Fruit fly (Drosophila melanogaster): ENCODE results near the gene Mco3.

Gene Mco3

dm6 chr3R:25880971-25881809 lies 16.1 kb upstream of the Mco3 start, which contains the start of gene Tsp96F (continued):
- TF ChIP-seq wor (GFP tag; IDR thresholded peaks at IDR 0.05) (no peak), B-H2 (GFP tag; optimal IDR thresholded peaks at IDR 0.05) (no peak), Sry-δ (GFP tag; optimal IDR thresholded peaks at IDR 0.05) (peak; percentile 76), dati (GFP tag; IDR thresholded peaks at IDR 0.05) (no peak), CG18476 (GFP tag; optimal IDR thresholded peaks at IDR 0.05) (no peak), CG4730 (GFP tag; IDR thresholded peaks at IDR 0.05) (no peak), salm (tag; optimal IDR thresholded peaks at IDR 0.05) (no peak), CkIIα-i1 (GFP tag; IDR thresholded peaks at IDR 0.05) (no peak), vvl (GFP tag; IDR thresholded peaks at IDR 0.05) (peak; percentile 30; the same call in 1 of the 2 replicates), CG2116 (GFP tag; optimal IDR thresholded peaks at IDR 0.05) (peak; percentile 32), caup (GFP tag; optimal IDR thresholded peaks at IDR 0.05; ENCODE audit: severe bottlenecking) (no peak), Pdp1 (GFP tag; optimal IDR thresholded peaks at IDR 0.05) (peak in 1 of 2 experiments; percentile 97), sob (GFP tag; IDR thresholded peaks at IDR 0.05) (no peak), CG15269 (tag; optimal IDR thresholded peaks at IDR 0.05) (no peak), CG7963 (GFP tag; IDR thresholded peaks at IDR 0.05; ENCODE audit: partially characterized antibody) (0 out of 3 replicates have a peak, but pooled peaks have one; percentile 47), Aef1 (GFP tag; IDR thresholded peaks at IDR 0.05) (no peak), Hr3 (GFP tag; optimal IDR thresholded peaks at IDR 0.05) (no peak), HmgZ (tag; optimal IDR thresholded peaks at IDR 0.05) (peak; percentile 14), CG15479 (GFP tag; optimal IDR thresholded peaks at IDR 0.05) (no peak), cg (GFP tag; optimal IDR thresholded peaks at IDR 0.05) (peak; percentile 70), CG10147 (GFP tag; optimal IDR thresholded peaks at IDR 0.05) (no peak), Gsc (GFP tag; IDR thresholded peaks at IDR 0.05) (no peak), CG7271 (tag; optimal IDR thresholded peaks at IDR 0.05) (peak; percentile 31), CG2712 (tag; optimal IDR thresholded peaks at IDR 0.05) (peak; percentile 7), Poxn (GFP tag; IDR thresholded peaks at IDR 0.05) (no peak), so (GFP tag; IDR thresholded peaks at IDR 0.05) (peak; percentile 20; the same call in 1 of the 3 replicates), CTCF (GFP tag; optimal IDR thresholded peaks at IDR 0.05) (peak; percentile 48), CG12942 (GFP tag; optimal IDR thresholded peaks at IDR 0.05) (no peak), Neu2 (GFP tag; optimal IDR thresholded peaks at IDR 0.05; ENCODE audit: borderline replicate concordance) (no peak), CG9609 (GFP tag; optimal IDR thresholded peaks at IDR 0.05) (peak; percentile 7), CG7357 (GFP tag; IDR thresholded peaks at IDR 0.05) (no peak), CG14710 (tag; optimal IDR thresholded peaks at IDR 0.05) (peak; percentile 53), gro (GFP tag; optimal IDR thresholded peaks at IDR 0.05) (no peak), hb (GFP tag; IDR thresholded peaks at IDR 0.05; ENCODE audit: partially characterized antibody) (no peak), CG9797 (GFP tag; optimal IDR thresholded peaks at IDR 0.05) (peak; percentile 87), fd102C (GFP tag; optimal IDR thresholded peaks at IDR 0.05) (peak; percentile 14), CG12769 (tag; optimal IDR thresholded peaks at IDR 0.05) (no peak), zfh1 (GFP tag; IDR thresholded peaks at IDR 0.05) (no peak), CG12104 (GFP tag; optimal IDR thresholded peaks at IDR 0.05) (no peak), ssp (GFP tag; IDR thresholded peaks at IDR 0.05) (peak; percentile 41), mam (GFP tag; optimal IDR thresholded peaks at IDR 0.05) (no peak), Deaf1 (tag; optimal IDR thresholded peaks at IDR 0.05) (no peak), Ptx1 (GFP tag; IDR thresholded peaks at IDR 0.05) (no peak), CG4282 (GFP tag; optimal IDR thresholded peaks at IDR 0.05) (no peak), CG17568 (GFP tag; optimal IDR thresholded peaks at IDR 0.05) (peak; percentile 35), hkb (optimal IDR thresholded peaks at IDR 0.05) (no peak), hkb (GFP tag; IDR thresholded peaks at IDR 0.05) (no peak), Eip74EF (GFP tag; optimal IDR thresholded peaks at IDR 0.05) (no peak), ato (GFP tag; IDR thresholded peaks at IDR 0.05; ENCODE audit: partially characterized antibody) (peak; percentile 13; the same call in 1 of the 2 replicates), dysf (GFP tag; IDR thresholded peaks at IDR 0.05) (no peak)

Data from whole organism, embryonic.